Fruit fly (Drosophila melanogaster): ENCODE results near the gene CG31525.

DNA sequence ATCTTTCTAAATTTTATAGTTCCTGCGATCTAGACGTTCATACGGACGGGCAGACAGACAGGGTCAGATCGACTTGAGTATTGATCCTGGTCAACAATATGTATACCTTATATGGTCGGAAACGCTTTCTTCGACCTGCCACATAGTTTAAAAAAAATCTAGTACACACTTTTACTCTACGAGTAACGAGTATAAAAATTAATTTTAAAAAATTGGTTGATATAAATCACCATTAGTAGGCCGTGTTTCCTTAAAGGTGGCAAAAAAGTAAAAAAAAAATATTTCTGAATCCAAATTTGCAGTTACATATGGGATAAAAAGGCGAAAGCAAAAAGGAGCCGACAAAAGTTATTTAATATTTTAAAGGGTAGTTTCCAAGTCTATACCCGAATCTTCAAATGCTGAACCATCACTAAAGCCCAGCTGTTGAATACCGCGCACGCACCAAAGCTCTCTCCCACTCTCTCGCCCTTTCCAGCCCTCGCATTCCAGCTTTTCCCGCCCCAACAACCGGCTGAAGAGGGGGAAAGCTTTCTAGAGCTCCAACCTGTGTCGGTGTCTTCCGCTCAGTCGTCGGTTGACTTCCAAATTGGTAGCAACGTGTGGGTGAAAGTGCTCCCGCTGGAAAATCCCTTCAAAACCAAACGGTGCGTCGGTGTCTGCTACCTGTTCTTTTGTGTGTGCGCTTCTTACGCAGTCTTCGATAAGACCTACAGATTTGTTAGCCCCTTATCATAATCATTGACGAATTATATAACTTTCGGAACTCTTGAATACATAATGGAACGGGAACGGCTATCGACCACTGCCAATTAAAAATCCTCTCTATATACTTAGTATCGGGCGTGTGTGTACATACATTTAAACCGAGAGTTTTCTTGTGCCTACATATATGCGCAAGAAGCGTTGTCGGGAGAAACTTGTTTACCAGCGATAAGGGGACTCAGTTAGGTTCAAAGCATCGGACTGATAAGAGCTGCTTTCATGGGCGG, 48.2 kb upstream of the CG31525 start, which contains the start of gene Sfxn1-3:
- TF ChIP-seq spab (GFP tag; optimal IDR thresholded peaks at IDR 0.05) = no peak
- no peak for TF ChIP-seq Eip75B (GFP tag; optimal IDR thresholded peaks at IDR 0.05)
- no peak for TF ChIP-seq pdm3 (GFP tag; optimal IDR thresholded peaks at IDR 0.05)
- TF ChIP-seq CG8119 (GFP tag; IDR thresholded peaks at IDR 0.05) = peak; percentile 50; the same call in 2 of the 3 replicates
- TF ChIP-seq CG3919 (GFP tag; optimal IDR thresholded peaks at IDR 0.05) = peak; percentile 67
- TF ChIP-seq Gug (GFP tag; IDR thresholded peaks at IDR 0.05) = no peak
- peak; percentile 40 for TF ChIP-seq Blimp-1 (GFP tag; optimal IDR thresholded peaks at IDR 0.05)
- TF ChIP-seq svp (GFP tag) = peak; percentile 86
- TF ChIP-seq Hr39 (GFP tag; optimal IDR thresholded peaks at IDR 0.05) = peak; percentile 22
- TF ChIP-seq CG8632 (GFP tag; optimal IDR thresholded peaks at IDR 0.05) = peak; percentile 10
- TF ChIP-seq Lpt (GFP tag; optimal IDR thresholded peaks at IDR 0.05) = peak; percentile 7

Measured in whole organism, prepupa.